Worm (Caenorhabditis elegans) whole organism, early embryonic: ENCODE measurements around the gene W06D11.3.

Experiments
- B0310.2 ChIP-seq: sonication (generic microtip); optimal IDR thresholded peaks from 2 replicates; lab custom pipeline; 2016; ENCODE audit warnings: mild to moderate bottlenecking, missing genetic modification characterization, missing compliant biosample characterization
- F13C5.2 ChIP-seq: sonication (generic microtip); optimal IDR thresholded peaks from 2 replicates; lab custom pipeline; 2017; ENCODE audit warnings: mild to moderate bottlenecking, missing genetic modification characterization, inconsistent platforms, missing compliant biosample characterization
- aly-1 ChIP-seq: sonication (generic microtip); optimal IDR thresholded peaks from 2 replicates; lab custom pipeline; 2016; ENCODE audit warnings: missing genetic modification characterization, missing compliant biosample characterization
- ama-1 ChIP-seq: fragments of 150-350 bp; optimal IDR thresholded peaks from 2 replicates; lab custom pipeline; 2014
- ceh-13 ChIP-seq: fragments of 200-800 bp; sonication (Bioruptor generic); optimal IDR thresholded peaks from 2 replicates; lab custom pipeline; 2018; ENCODE audit warnings: mild to moderate bottlenecking, missing genetic modification characterization, missing compliant biosample characterization
- ceh-36 ChIP-seq: sonication (generic microtip); optimal IDR thresholded peaks from 2 replicates; lab custom pipeline; 2016; ENCODE audit warnings: missing genetic modification characterization, inconsistent platforms, missing compliant biosample characterization
- ets-7 ChIP-seq: sonication (generic microtip); optimal IDR thresholded peaks from 2 replicates; lab custom pipeline; 2016; ENCODE audit warnings: missing genotype, missing genetic modification characterization, missing compliant biosample characterization
- flt-1 ChIP-seq: fragments of 200-800 bp; sonication (Bioruptor generic); IDR thresholded peaks from 2 replicates; pipeline ENCODE4 v1.3.6; 2022; ENCODE audit warnings: missing genetic modification characterization, missing compliant biosample characterization
- hmbx-1 ChIP-seq: sonication (generic microtip); optimal IDR thresholded peaks from 2 replicates; lab custom pipeline; 2016; ENCODE audit warnings: mild to moderate bottlenecking, missing genetic modification characterization, missing compliant biosample characterization
- hmg-4 ChIP-seq: fragments of 200-800 bp; sonication (Bioruptor generic); optimal IDR thresholded peaks from 2 replicates; lab custom pipeline; 2018; ENCODE audit warnings: mild to moderate bottlenecking, missing genetic modification characterization, missing compliant biosample characterization
- hnd-1 ChIP-seq: sonication (generic microtip); optimal IDR thresholded peaks from 2 replicates; lab custom pipeline; 2016; ENCODE audit warnings: missing genetic modification characterization, missing compliant biosample characterization
- pes-1 ChIP-seq: fragments of 200-800 bp; sonication (Bioruptor generic); IDR thresholded peaks from 2 replicates; pipeline ENCODE4 v1.3.6; 2022; ENCODE audit warnings: missing genetic modification reagents, missing genetic modification characterization, missing compliant biosample characterization
- scrt-1 ChIP-seq: fragments of 200-800 bp; sonication (Bioruptor generic); IDR thresholded peaks from 2 replicates; pipeline ENCODE4 v1.3.6; 2022; ENCODE audit warnings: missing genetic modification characterization, missing compliant biosample characterization
- sea-1 ChIP-seq: fragments of 200-800 bp; sonication (Bioruptor generic); conservative IDR thresholded peaks from 2 replicates; pipeline ENCODE4 v1.3.6; 2022; ENCODE audit warnings: missing genetic modification characterization, missing compliant biosample characterization
- tbx-11 ChIP-seq: fragments of 200-800 bp; sonication (Bioruptor generic); IDR thresholded peaks from 2 replicates; pipeline ENCODE4 v1.3.6; 2022; ENCODE audit warnings: missing genetic modification characterization, missing compliant biosample characterization
- tbx-37 ChIP-seq: fragments of 200-800 bp; sonication (Bioruptor generic); conservative IDR thresholded peaks from 2 replicates; pipeline ENCODE4 v1.3.6; 2022; ENCODE audit warnings: missing genetic modification reagents, missing genetic modification characterization, missing compliant biosample characterization
- tra-4 ChIP-seq: sonication (generic microtip); optimal IDR thresholded peaks from 2 replicates; lab custom pipeline; 2017; ENCODE audit warnings: missing genetic modification characterization, missing compliant biosample characterization

Gene W06D11.3

DNA sequence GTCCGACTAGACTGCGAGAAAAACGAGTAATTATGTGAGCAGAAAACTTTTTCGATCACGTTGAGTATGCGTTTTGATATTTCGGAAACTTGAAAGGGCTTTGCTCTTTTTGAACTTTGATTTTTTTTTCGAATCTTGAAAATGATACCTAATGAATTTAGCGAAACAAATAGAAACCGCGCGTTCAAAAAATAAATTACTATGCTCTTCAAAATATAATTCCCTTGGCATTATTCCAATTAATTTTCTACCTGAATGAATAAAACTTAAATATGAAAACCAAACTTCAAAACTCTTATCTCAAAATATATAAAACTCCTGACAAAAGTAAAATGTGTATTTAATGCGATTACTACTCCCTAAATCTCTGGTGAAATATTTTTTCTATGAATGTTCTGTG is 16.8 kb downstream of the W06D11.3 start, which contains the start of gene xtr-2:
Gene xtr-2 (plus strand): TSS at position 301 of the 400 bp plus-strand sequence.
- TF ChIP-seq ceh-13 (GFP tag; lab: Kevin White, UChicago) (no peak), tbx-37 (GFP tag; lab: Robert Waterston, UW) (no peak), ceh-36 (tag; lab: Kevin White, UChicago) (no peak), F13C5.2 (tag; lab: Kevin White, UChicago) (no peak), ama-1 (no peak), pes-1 (no peak), ets-7 (tag; lab: Kevin White, UChicago) (no peak), aly-1 (tag; lab: Kevin White, UChicago) (no peak), hmg-4 (GFP tag; lab: Kevin White, UChicago) (no peak), hmbx-1 (tag; lab: Kevin White, UChicago) (no peak), sea-1 (GFP tag; lab: Robert Waterston, UW) (no peak), tbx-11 (GFP tag; lab: Robert Waterston, UW) (no peak)

DNA sequence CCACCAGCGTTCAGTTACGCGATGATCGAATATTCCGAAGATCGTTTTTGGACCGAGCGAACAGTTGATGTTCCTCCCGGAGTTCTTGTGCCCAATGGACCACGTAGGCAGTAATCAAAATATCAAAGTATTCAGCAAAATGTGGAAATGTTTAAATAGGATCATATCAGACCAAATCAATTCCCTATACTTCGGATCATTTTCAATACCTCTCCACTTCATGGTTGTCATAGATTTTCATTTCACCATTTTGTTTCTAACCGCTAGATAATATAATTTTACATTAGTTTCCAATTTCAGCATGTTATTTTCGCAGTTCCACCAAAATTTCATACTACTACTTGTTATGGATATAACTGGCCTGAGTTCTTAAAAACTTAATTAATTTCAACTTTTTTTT is 19.1 kb downstream of the W06D11.3 start:
- TF ChIP-seq ceh-36 (tag; lab: Kevin White, UChicago) (no peak), pes-1 (no peak), tbx-37 (GFP tag; lab: Robert Waterston, UW) (no peak), tra-4 (tag; lab: Kevin White, UChicago) (no peak), tbx-11 (GFP tag; lab: Robert Waterston, UW) (no peak), ets-7 (tag; lab: Kevin White, UChicago) (no peak), sea-1 (GFP tag; lab: Robert Waterston, UW) (no peak), hmbx-1 (tag; lab: Kevin White, UChicago) (no peak), flt-1 (no peak), ceh-13 (GFP tag; lab: Kevin White, UChicago) (no peak), B0310.2 (no peak), scrt-1 (GFP tag; lab: Robert Waterston, UW) (no peak), aly-1 (tag; lab: Kevin White, UChicago) (no peak), F13C5.2 (tag; lab: Kevin White, UChicago) (no peak), hnd-1 (tag; lab: Kevin White, UChicago) (no peak), ama-1 (no peak), hmg-4 (GFP tag; lab: Kevin White, UChicago) (no peak)

ce11 chrX:12320737-12321136 is 22.3 kb downstream of the W06D11.3 start, which contains the start of gene ceh-40:
Gene ceh-40 (minus strand): TSS chrX:12320777.
- TF ChIP-seq ceh-13 (GFP tag; lab: Kevin White, UChicago) (no peak), tra-4 (tag; lab: Kevin White, UChicago) (no peak), hmg-4 (GFP tag; lab: Kevin White, UChicago) (no peak), flt-1 (no peak)

DNA sequence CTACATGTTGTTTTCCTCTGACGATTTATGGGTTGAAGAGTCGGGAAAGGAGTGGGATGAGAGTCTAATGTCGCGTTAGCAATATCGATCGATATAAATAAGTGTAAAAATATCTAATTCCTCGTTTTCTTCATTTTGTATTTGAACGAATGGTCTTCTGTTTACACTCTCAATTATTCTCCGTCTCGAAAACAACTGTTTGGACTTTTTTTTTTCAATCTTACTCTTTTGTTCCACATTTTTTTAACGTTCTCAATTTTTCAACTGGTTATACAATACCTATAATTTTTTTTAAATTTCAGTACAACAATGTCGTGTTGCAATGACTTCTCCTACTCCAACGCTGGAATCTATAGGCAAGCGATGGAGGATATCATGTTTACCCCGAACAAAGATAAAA is 22.9 kb downstream of the W06D11.3 start, which contains the start of gene F17A2.13:
Gene F17A2.13 (plus strand): TSS at position 301 of the 400 bp plus-strand sequence.
- no peak for TF ChIP-seq ceh-36 (tag; lab: Kevin White, UChicago)
- no peak for TF ChIP-seq ets-7 (tag; lab: Kevin White, UChicago)
- TF ChIP-seq ama-1, result no peak
- TF ChIP-seq sea-1 (GFP tag; lab: Robert Waterston, UW), result no peak
- TF ChIP-seq aly-1 (tag; lab: Kevin White, UChicago), result no peak
- TF ChIP-seq scrt-1 (GFP tag; lab: Robert Waterston, UW), result no peak
- TF ChIP-seq ceh-13 (GFP tag; lab: Kevin White, UChicago), result no peak
- no peak for TF ChIP-seq pes-1
- TF ChIP-seq tbx-11 (GFP tag; lab: Robert Waterston, UW), result no peak
- TF ChIP-seq flt-1, result no peak
- TF ChIP-seq B0310.2, result no peak
- no peak for TF ChIP-seq hnd-1 (tag; lab: Kevin White, UChicago)
- no peak for TF ChIP-seq hmbx-1 (tag; lab: Kevin White, UChicago)
- no peak for TF ChIP-seq tbx-37 (GFP tag; lab: Robert Waterston, UW)
- TF ChIP-seq tra-4 (tag; lab: Kevin White, UChicago), result no peak

- no peak for TF ChIP-seq scrt-1 (GFP tag; lab: Robert Waterston, UW)
- TF ChIP-seq ceh-13 (GFP tag; lab: Kevin White, UChicago), result no peak
- TF ChIP-seq F13C5.2 (tag; lab: Kevin White, UChicago), result no peak
- no peak for TF ChIP-seq tra-4 (tag; lab: Kevin White, UChicago)
- no peak for TF ChIP-seq hmg-4 (GFP tag; lab: Kevin White, UChicago)
- no peak for TF ChIP-seq ceh-36 (tag; lab: Kevin White, UChicago)
- TF ChIP-seq tbx-37 (GFP tag; lab: Robert Waterston, UW), result no peak
- no peak for TF ChIP-seq sea-1 (GFP tag; lab: Robert Waterston, UW)
- no peak for TF ChIP-seq B0310.2
- no peak for TF ChIP-seq hnd-1 (tag; lab: Kevin White, UChicago)
- TF ChIP-seq hmbx-1 (tag; lab: Kevin White, UChicago), result no peak
Measured at ce11 chrX:12323439-12323838, 25.0 kb downstream of the W06D11.3 start, which contains the start of gene srd-40. Gene srd-40 (plus strand): TSS chrX:12323739.

DNA sequence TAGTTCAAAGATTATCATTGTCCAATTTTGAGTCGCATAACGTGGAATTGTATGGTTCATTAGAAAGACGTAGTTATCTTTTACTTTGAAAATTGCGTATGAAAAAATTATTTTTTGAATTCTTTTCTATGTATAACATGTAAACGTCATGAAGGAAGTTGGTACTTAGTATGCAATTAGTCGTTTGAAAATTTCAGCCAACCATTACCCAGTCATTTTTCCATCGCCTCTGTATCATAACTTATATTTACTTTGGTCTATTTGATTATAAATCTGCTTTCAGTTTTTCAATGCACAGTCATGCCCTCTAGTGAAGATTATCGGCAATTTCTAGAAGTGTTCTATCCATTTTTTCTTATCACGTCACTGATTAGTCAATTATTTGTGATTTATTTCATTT is 27.9 kb downstream of the W06D11.3 start, which contains the start of gene srd-41:
Gene srd-41 (plus strand): TSS at position 301 of the 400 bp plus-strand sequence.
- TF ChIP-seq tra-4 (tag; lab: Kevin White, UChicago) (no peak), tbx-11 (GFP tag; lab: Robert Waterston, UW) (no peak)

DNA sequence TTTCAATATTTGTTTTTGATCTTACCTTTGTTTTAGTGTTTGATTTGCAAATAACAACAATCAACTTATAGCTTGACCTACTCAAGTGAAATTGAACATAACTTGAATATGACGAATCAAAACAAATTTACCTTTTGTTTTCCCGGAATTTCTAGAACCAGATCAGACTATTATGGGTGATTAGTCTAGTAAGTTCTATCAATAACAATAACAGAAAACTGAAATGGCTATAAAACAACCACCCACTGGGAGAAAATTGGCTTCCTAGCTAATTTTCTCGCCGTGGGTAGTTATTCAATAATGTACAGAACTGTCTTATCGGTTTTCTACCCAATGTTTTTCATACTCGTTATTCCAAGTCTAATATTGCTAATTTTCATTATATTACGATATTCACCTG is 30.2 kb downstream of the W06D11.3 start, which contains the start of gene srd-45:
Gene srd-45 (plus strand): TSS at position 301 of the 400 bp plus-strand sequence.
- TF ChIP-seq aly-1 (tag; lab: Kevin White, UChicago), result no peak
- TF ChIP-seq ceh-13 (GFP tag; lab: Kevin White, UChicago), result no peak
- no peak for TF ChIP-seq hmg-4 (GFP tag; lab: Kevin White, UChicago)
- no peak for TF ChIP-seq tra-4 (tag; lab: Kevin White, UChicago)
- no peak for TF ChIP-seq tbx-37 (GFP tag; lab: Robert Waterston, UW)
- TF ChIP-seq pes-1, result no peak
- TF ChIP-seq scrt-1 (GFP tag; lab: Robert Waterston, UW), result no peak
- no peak for TF ChIP-seq flt-1
- TF ChIP-seq F13C5.2 (tag; lab: Kevin White, UChicago), result no peak
- no peak for TF ChIP-seq hmbx-1 (tag; lab: Kevin White, UChicago)
- no peak for TF ChIP-seq ama-1
- no peak for TF ChIP-seq sea-1 (GFP tag; lab: Robert Waterston, UW)
- TF ChIP-seq hnd-1 (tag; lab: Kevin White, UChicago), result no peak
- TF ChIP-seq ceh-36 (tag; lab: Kevin White, UChicago), result no peak
- no peak for TF ChIP-seq ets-7 (tag; lab: Kevin White, UChicago)
- no peak for TF ChIP-seq B0310.2
- no peak for TF ChIP-seq tbx-11 (GFP tag; lab: Robert Waterston, UW)
